Fruit fly (Drosophila melanogaster) whole organism, pupa: ENCODE data around the gene Eig71Ed.

Experiments
- CG13204 ChIP-seq: fragments of 200-800 bp; sonication (Bioruptor generic); optimal IDR thresholded peaks from 2 replicates; lab custom pipeline; 2018; ENCODE audit warnings: missing biosample characterization, mild to moderate bottlenecking, missing genetic modification characterization, moderate library complexity
- CG14655 ChIP-seq: fragments of 200-800 bp; sonication (Bioruptor generic); optimal IDR thresholded peaks from 3 replicates; lab custom pipeline; 2017; ENCODE audit warnings: mild to moderate bottlenecking, missing biosample characterization, missing genetic modification reagents, missing genetic modification characterization
- CG15710 ChIP-seq: fragments of 200-800 bp; sonication (Bioruptor generic); optimal IDR thresholded peaks from 2 replicates; lab custom pipeline; 2018; ENCODE audit warnings: missing biosample characterization, mild to moderate bottlenecking, missing genetic modification characterization, moderate library complexity
- CG17806 ChIP-seq: fragments of 200-800 bp; sonication (Bioruptor generic); optimal IDR thresholded peaks from 2 replicates; lab custom pipeline; 2018; ENCODE audit warnings: missing biosample characterization, mild to moderate bottlenecking, missing genetic modification characterization, moderate library complexity
- CG34367 ChIP-seq: fragments of 200-800 bp; sonication (Bioruptor generic); optimal IDR thresholded peaks from 2 replicates; lab custom pipeline; 2018; ENCODE audit warnings: missing biosample characterization, mild to moderate bottlenecking, missing genetic modification characterization
- CG8301 ChIP-seq: fragments of 200-800 bp; sonication (Bioruptor generic); optimal IDR thresholded peaks from 2 replicates; lab custom pipeline; 2018; ENCODE audit warnings: missing biosample characterization, mild to moderate bottlenecking, missing genetic modification characterization
- CG9948 ChIP-seq: fragments of 200-800 bp; sonication (Bioruptor generic); optimal IDR thresholded peaks from 2 replicates; lab custom pipeline; 2018; ENCODE audit warnings: missing biosample characterization, mild to moderate bottlenecking, missing genetic modification characterization, moderate library complexity
- Snoo ChIP-seq: fragments of 200-800 bp; sonication (Bioruptor generic); optimal IDR thresholded peaks from 3 replicates; lab custom pipeline; 2017; ENCODE audit warnings: missing biosample characterization, mild to moderate bottlenecking, missing genetic modification characterization, inconsistent platforms
- fd96Ca ChIP-seq: fragments of 200-800 bp; sonication (Bioruptor generic); IDR thresholded peaks from 3 replicates; pipeline ENCODE4 v1.3.6; 2022; ENCODE audit warnings: missing biosample characterization, missing genetic modification characterization
- gl ChIP-seq: fragments of 200-800 bp; sonication (Bioruptor generic); optimal IDR thresholded peaks from 2 replicates; lab custom pipeline; 2018; ENCODE audit warnings: missing biosample characterization, mild to moderate bottlenecking, missing genetic modification characterization
- rn ChIP-seq: fragments of 200-800 bp; sonication (Bioruptor generic); IDR thresholded peaks from 2 replicates; pipeline ENCODE4 v1.3.6; 2022; ENCODE audit warnings: missing biosample characterization, missing genetic modification characterization

DNA sequence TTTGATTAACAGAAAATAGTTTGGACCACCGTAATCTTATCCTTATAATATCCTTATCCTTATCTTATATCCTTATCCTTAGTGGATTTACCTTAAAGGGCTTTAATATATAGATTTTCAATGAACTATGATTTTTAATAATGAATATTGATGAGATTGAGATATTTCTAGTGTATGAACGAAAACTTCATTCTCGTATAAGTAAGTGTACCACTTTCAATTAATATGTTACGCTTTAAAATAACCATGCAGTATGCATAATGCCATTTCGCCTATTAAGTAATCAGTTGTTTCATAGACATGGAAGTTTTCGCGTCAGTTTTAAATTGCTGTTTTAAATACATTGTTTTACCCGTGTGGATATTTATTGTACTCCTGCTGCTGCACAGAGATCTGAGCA, 27.1 kb downstream of the Eig71Ed start, which contains the start of gene CG7304:
- no peak for TF ChIP-seq CG17806 (tag; lab: Kevin White, UChicago)
- no peak for TF ChIP-seq fd96Ca
- no peak for TF ChIP-seq CG13204 (GFP tag; lab: Kevin White, UChicago)
- TF ChIP-seq CG15710 (tag; lab: Kevin White, UChicago), result no peak
- TF ChIP-seq CG34367 (tag; lab: Kevin White, UChicago), result no peak
- TF ChIP-seq Snoo (tag; lab: Kevin White, UChicago), result no peak
- TF ChIP-seq CG8301 (tag; lab: Kevin White, UChicago), result no peak
- TF ChIP-seq CG14655, result no peak
- TF ChIP-seq gl, result no peak
- no peak for TF ChIP-seq rn
- TF ChIP-seq CG9948 (tag; lab: Kevin White, UChicago), result no peak
